Fruit fly (Drosophila melanogaster): ENCODE data around the gene CG18088.

CG18088 gene

dm6 chr2L:8920294-8920693 lies 47.0 kb upstream of the CG18088 start (continued):
- TF ChIP-seq CG6854 (GFP tag; optimal IDR thresholded peaks at IDR 0.05) (no peak), Rfx (GFP tag; IDR thresholded peaks at IDR 0.05) (no peak), CG14860 (GFP tag; IDR thresholded peaks at IDR 0.05; ENCODE audit: partially characterized antibody) (no peak), CG10979 (tag; optimal IDR thresholded peaks at IDR 0.05) (peak; percentile 38), nmo (GFP tag; optimal IDR thresholded peaks at IDR 0.05) (peak; percentile 22), CG15514 (GFP tag; optimal IDR thresholded peaks at IDR 0.05) (no peak), Gug (GFP tag; IDR thresholded peaks at IDR 0.05) (no peak), Hr3 (GFP tag; optimal IDR thresholded peaks at IDR 0.05) (peak; percentile 4), crol (GFP tag; IDR thresholded peaks at IDR 0.05) (no peak), Med (GFP tag) (no peak), nerfin-2 (GFP tag; IDR thresholded peaks at IDR 0.05; ENCODE audit: partially characterized antibody) (no peak), C15 (GFP tag; IDR thresholded peaks at IDR 0.05) (no peak), dimm (GFP tag; IDR thresholded peaks at IDR 0.05) (no peak), ken (GFP tag; IDR thresholded peaks at IDR 0.05) (no peak), bsh (GFP tag; optimal IDR thresholded peaks at IDR 0.05) (peak; percentile 32 to 53), CG15479 (GFP tag; optimal IDR thresholded peaks at IDR 0.05) (no peak), CG10267 (tag; optimal IDR thresholded peaks at IDR 0.05) (peak; percentile 2), Asciz (GFP tag; optimal IDR thresholded peaks at IDR 0.05) (peak; percentile 15), tna (GFP tag; IDR thresholded peaks at IDR 0.05; ENCODE audit: partially characterized antibody) (no peak), CG9437 (GFP tag; optimal IDR thresholded peaks at IDR 0.05) (no peak), CG12155 (GFP tag; optimal IDR thresholded peaks at IDR 0.05) (no peak), CG10321 (GFP tag; IDR thresholded peaks at IDR 0.05) (no peak), CG12391 (tag; optimal IDR thresholded peaks at IDR 0.05) (peak; percentile 32), CG16863 (GFP tag; optimal IDR thresholded peaks at IDR 0.05) (no peak), abd-A (tag; optimal IDR thresholded peaks at IDR 0.05) (no peak), CG7839 (tag; optimal IDR thresholded peaks at IDR 0.05) (peak; percentile 28), CG17829 (tag; optimal IDR thresholded peaks at IDR 0.05) (peak; percentile 34), CG14710 (tag; optimal IDR thresholded peaks at IDR 0.05) (no peak), pita (GFP tag; optimal IDR thresholded peaks at IDR 0.05) (no peak), lola (GFP tag; optimal IDR thresholded peaks at IDR 0.05) (no peak), ssp (GFP tag; IDR thresholded peaks at IDR 0.05) (no peak), maf-S (GFP tag; optimal IDR thresholded peaks at IDR 0.05) (no peak), gsb-n (tag; optimal IDR thresholded peaks at IDR 0.05) (peak; percentile 6), E2f2 (GFP tag; IDR thresholded peaks at IDR 0.05) (no peak), CG30020 (tag; optimal IDR thresholded peaks at IDR 0.05) (no peak), Sry-β (GFP tag; optimal IDR thresholded peaks at IDR 0.05) (no peak), CG15696 (tag; optimal IDR thresholded peaks at IDR 0.05) (no peak), kah (GFP tag; optimal IDR thresholded peaks at IDR 0.05) (no peak), dmrt99B (tag; optimal IDR thresholded peaks at IDR 0.05) (peak; percentile 57), ewg (GFP tag; optimal IDR thresholded peaks at IDR 0.05) (no peak), CG1602 (GFP tag; optimal IDR thresholded peaks at IDR 0.05) (no peak), gem (tag; optimal IDR thresholded peaks at IDR 0.05) (peak; percentile 61), Sox102F (GFP tag; optimal IDR thresholded peaks at IDR 0.05) (peak; percentile 57), corto (GFP tag; optimal IDR thresholded peaks at IDR 0.05) (peak; percentile 74), tgo (GFP tag; IDR thresholded peaks at IDR 0.05) (0 out of 3 replicates have a peak, but pooled peaks have one; percentile 31), CG6654 (GFP tag; optimal IDR thresholded peaks at IDR 0.05) (no peak), lbe (GFP tag; optimal IDR thresholded peaks at IDR 0.05) (peak; percentile 79), Xrp1 (GFP tag; IDR thresholded peaks at IDR 0.05) (peak; percentile 50; the same call in 1 of the 2 replicates), esg (GFP tag; conservative IDR thresholded peaks at IDR 0.05) (no peak), Spps (tag; optimal IDR thresholded peaks at IDR 0.05) (no peak)

All from whole organism, embryonic.